Fruit fly (Drosophila melanogaster): ENCODE data around the gene rg.

The rg gene

DNA sequence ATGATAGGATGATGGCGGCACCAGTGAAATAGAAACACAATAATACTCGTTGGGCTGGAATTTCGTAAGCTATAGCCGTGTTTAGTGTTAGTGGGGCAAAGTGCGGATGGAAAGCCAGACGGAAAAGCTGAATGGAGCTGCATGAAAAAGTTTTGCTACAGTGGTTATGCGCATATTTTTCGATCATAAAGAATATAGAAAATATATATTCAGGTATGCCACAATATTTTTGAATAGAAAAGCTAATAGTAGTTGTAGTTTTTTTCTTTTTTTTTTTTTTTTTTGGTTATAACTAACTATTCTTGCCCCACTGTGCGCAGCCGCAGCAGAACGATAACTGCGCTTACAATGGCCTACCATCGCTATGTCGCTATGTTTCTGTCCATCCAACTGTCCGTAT lies 201.0 kb downstream of the rg start (continued):
- TF ChIP-seq grau (tag; optimal IDR thresholded peaks at IDR 0.05) (peak; percentile 15), CG10274 (GFP tag; optimal IDR thresholded peaks at IDR 0.05) (no peak), lmd (GFP tag; IDR thresholded peaks at IDR 0.05) (0 out of 2 replicates have a peak, but pooled peaks have one; percentile 16), Blimp-1 (GFP tag; optimal IDR thresholded peaks at IDR 0.05) (peak; percentile 4), CG2120 (GFP tag; optimal IDR thresholded peaks at IDR 0.05) (peak; percentile 35), CG16779 (GFP tag; IDR thresholded peaks at IDR 0.05) (no peak), CG11695 (GFP tag; IDR thresholded peaks at IDR 0.05) (peak; percentile 49; the same call in 1 of the 3 replicates)

DNA sequence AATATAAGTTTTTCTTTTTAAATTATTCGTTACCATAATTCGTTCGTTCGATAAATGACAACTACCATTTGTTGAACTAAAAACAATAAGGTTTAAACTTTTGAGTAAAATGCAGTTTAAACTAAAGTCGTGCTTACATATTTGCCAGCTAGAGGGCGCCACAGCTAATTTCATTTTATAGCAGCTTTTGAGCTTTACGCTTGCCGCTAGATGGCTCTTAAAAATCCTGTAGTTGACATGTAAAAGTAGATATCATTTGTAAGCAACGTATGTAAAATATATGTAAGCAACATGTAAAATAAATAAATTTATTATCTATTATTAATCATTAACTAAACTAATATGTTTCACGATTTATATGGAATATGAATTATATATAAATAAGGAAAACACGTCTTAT lies 204.1 kb downstream of the rg start:
- TF ChIP-seq CG10959 (GFP tag; IDR thresholded peaks at IDR 0.05) (no peak), Bgb (GFP tag; IDR thresholded peaks at IDR 0.05; ENCODE audit: partially characterized antibody) (peak; percentile 68), CG17359 (tag; optimal IDR thresholded peaks at IDR 0.05) (no peak), CoRest (tag; optimal IDR thresholded peaks at IDR 0.05) (peak; percentile 4), Ravus (GFP tag; IDR thresholded peaks at IDR 0.05) (no peak), Drgx (GFP tag; IDR thresholded peaks at IDR 0.05) (no peak), CG3995 (GFP tag; optimal IDR thresholded peaks at IDR 0.05) (no peak), Antp (GFP tag; optimal IDR thresholded peaks at IDR 0.05) (no peak), Deaf1 (tag; optimal IDR thresholded peaks at IDR 0.05) (no peak), CG18476 (GFP tag; optimal IDR thresholded peaks at IDR 0.05) (no peak), sens (GFP tag) (no peak), CG18599 (GFP tag; optimal IDR thresholded peaks at IDR 0.05) (no peak), CG17186 (GFP tag; optimal IDR thresholded peaks at IDR 0.05) (no peak), Elba2 (GFP tag; optimal IDR thresholded peaks at IDR 0.05) (no peak), maf-S (GFP tag; optimal IDR thresholded peaks at IDR 0.05) (no peak), CG12104 (GFP tag; optimal IDR thresholded peaks at IDR 0.05) (no peak), cwo (GFP tag; optimal IDR thresholded peaks at IDR 0.05) (no peak), CG10274 (GFP tag; optimal IDR thresholded peaks at IDR 0.05) (no peak), zf30C (GFP tag; optimal IDR thresholded peaks at IDR 0.05) (no peak), nerfin-1 (tag; optimal IDR thresholded peaks at IDR 0.05) (no peak), Lim3 (GFP tag; IDR thresholded peaks at IDR 0.05) (no peak), CG10431 (GFP tag; optimal IDR thresholded peaks at IDR 0.05) (no peak), CG17829 (tag; optimal IDR thresholded peaks at IDR 0.05) (no peak), Oli (tag; optimal IDR thresholded peaks at IDR 0.05) (no peak), CG2678 (tag; optimal IDR thresholded peaks at IDR 0.05) (no peak), gem (tag; optimal IDR thresholded peaks at IDR 0.05) (peak; percentile 3), da (GFP tag; optimal IDR thresholded peaks at IDR 0.05) (no peak), chif (GFP tag; optimal IDR thresholded peaks at IDR 0.05) (no peak), dm (GFP tag; optimal IDR thresholded peaks at IDR 0.05) (no peak), PHDP (tag; optimal IDR thresholded peaks at IDR 0.05) (peak; percentile 20), amos (GFP tag; IDR thresholded peaks at IDR 0.05; ENCODE audit: partially characterized antibody) (peak; percentile 61), CG15269 (tag; optimal IDR thresholded peaks at IDR 0.05) (no peak), CG6765 (GFP tag; optimal IDR thresholded peaks at IDR 0.05) (no peak), CG2712 (tag; optimal IDR thresholded peaks at IDR 0.05) (peak; percentile 2), CG14441 (GFP tag; IDR thresholded peaks at IDR 0.05) (no peak), CG17612 (GFP tag; IDR thresholded peaks at IDR 0.05) (no peak), HLHmδ (GFP tag; optimal IDR thresholded peaks at IDR 0.05) (no peak), Med (GFP tag) (peak; percentile 46), slbo (GFP tag; IDR thresholded peaks at IDR 0.05) (no peak), Gug (GFP tag; IDR thresholded peaks at IDR 0.05) (no peak), CG1832 (GFP tag; optimal IDR thresholded peaks at IDR 0.05) (no peak), toy (GFP tag; IDR thresholded peaks at IDR 0.05) (no peak), CG11560 (tag; IDR thresholded peaks at IDR 0.05) (no peak), Hey (tag; optimal IDR thresholded peaks at IDR 0.05) (no peak), CG2120 (GFP tag; optimal IDR thresholded peaks at IDR 0.05) (no peak)

Measured in whole organism, embryonic.